Fruit fly (Drosophila melanogaster) whole organism: ENCODE results near the gene CG32536.

Experiments
- Dll ChIP-seq: fragments of >200 bp; optimal IDR thresholded peaks from 2 replicates; lab custom pipeline; 2017
- EcR ChIP-seq, 2 experiments: fragments of >200 bp; optimal IDR thresholded peaks; 2 replicates each; lab custom pipeline; 2017; ENCODE audit warnings: missing biosample characterization in 2 of 2, missing genetic modification characterization in 2 of 2, missing genetic modification reagents in 2 of 2
- psq ChIP-seq: fragments of >200 bp; optimal IDR thresholded peaks from 2 replicates; lab custom pipeline; 2017
- usp ChIP-seq: fragments of >200 bp; optimal IDR thresholded peaks from 2 replicates; lab custom pipeline; 2017; ENCODE audit warnings: missing biosample characterization, missing genetic modification characterization, mixed read lengths

DNA sequence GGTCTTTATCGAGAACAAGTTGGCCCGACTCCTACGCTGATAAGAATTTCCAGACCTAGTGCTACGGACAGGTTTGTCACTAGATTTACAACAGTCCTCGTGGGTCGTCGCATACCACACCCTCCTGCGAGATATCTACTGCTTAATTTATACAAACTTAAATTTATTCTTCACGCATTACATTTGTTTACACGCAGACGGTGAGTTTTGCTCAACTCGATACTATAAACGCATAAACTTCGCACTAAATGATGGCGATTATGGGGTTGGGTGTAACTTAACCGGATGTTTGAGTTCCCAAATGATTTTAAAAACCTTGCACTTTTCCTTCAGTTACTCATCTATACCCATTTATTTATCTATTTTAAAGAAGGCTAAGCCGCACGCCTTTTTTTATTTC is 4.0 kb upstream of the CG32536 start:
- TF ChIP-seq psq (lab: Kevin White, UChicago) (no peak), usp (GFP tag; lab: Kevin White, UChicago) (no peak), Dll (lab: Kevin White, UChicago) (no peak), EcR (GFP tag; optimal IDR thresholded peaks at IDR 0.05; lab: Kevin White, UChicago) (no peak)
